Fruit fly (Drosophila melanogaster) S2 (cell line): ENCODE data around the gene sphe.

ENCODE experiments used
- CG8478 ChIP-seq: fragments of >200 bp; optimal IDR thresholded peaks from 2 replicates; lab custom pipeline; 2018
- CTCF ChIP-seq, 2 experiments: fragments of >200 bp; optimal IDR thresholded peaks; 2 replicates each; lab custom pipeline; 2018

DNA sequence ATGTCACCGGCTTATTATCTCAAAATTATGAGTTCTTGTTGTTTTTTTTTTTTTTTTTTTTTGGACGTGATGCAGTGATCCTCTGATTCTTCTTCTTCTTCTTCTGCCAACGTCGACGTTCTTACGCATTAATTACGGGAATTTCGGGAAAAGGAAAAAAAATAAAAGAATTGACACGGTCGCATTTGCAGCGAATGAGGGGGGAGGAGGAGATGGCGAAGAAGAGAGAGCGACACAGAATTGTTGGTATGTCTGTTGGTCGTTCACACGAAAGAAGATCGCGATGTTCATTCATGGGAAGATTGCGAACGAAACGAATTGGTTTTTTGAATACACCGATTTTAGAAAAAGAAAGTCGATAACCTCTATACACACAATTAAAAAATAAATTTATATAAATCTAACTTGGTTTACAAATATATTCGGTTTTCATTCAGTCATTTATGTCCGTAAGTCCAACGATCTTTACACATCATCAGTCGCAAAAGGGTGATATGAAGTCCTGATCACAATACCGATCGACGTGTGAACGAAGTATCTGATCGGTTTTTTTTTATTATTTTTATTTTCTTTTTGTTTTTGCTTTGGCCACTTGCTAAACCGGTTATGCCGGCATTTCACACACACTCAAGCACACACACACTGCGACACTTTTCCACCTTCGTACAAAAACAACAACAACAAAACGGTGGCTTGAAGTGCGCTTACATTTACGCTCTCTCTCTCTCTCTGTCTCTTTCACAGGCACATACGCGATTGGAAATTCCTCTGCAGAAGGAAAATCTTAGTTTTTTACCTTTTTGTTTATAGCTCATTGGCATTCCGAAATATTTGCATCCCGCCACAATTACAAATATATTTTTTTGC is 49.2 kb upstream of the sphe start:
- TF ChIP-seq CTCF (optimal IDR thresholded peaks at IDR 0.05; lab: Kevin White, UChicago): no peak
- TF ChIP-seq CG8478 (lab: Kevin White, UChicago): no peak
